Worm (Caenorhabditis elegans): ENCODE data around the gene cut-3.

The cut-3 gene

ce11 chrII:8438791-8439287 lies 7.8 kb downstream of the cut-3 start, which contains the start of gene lips-10:
lips-10 (plus strand) TSS chrII:8439168.
- TF ChIP-seq lsy-12 (tag; optimal IDR thresholded peaks at IDR 0.05) (no peak), nhr-23 (tag; optimal IDR thresholded peaks at IDR 0.05) (peak; percentile 21), skn-1 (tag; optimal IDR thresholded peaks at IDR 0.05) (no peak), nhr-25 (tag; optimal IDR thresholded peaks at IDR 0.05) (peak; percentile 80)

DNA sequence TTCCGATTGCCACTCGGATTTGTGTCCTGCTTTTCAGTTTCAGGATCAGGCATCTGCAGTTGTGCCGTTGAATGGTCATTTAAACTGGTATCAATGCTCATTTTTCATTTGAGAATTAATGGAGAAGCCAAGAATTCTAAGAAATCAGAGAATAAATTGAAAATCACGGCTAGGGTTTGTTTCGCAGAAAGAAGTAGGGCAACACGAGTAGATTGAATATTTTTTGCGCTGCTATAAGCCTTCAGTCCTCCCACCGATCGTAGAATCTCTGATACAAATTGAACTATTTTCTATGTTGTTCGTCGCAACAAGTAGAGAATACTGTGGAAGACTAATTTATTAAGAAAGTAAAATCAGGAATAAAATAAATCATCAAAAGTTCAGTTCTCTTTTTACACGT lies 9.6 kb downstream of the cut-3 start, which contains the start of gene acp-3:
acp-3 (minus strand) TSS at position 101 of the 400 bp plus-strand sequence.
- TF ChIP-seq fos-1 (tag; optimal IDR thresholded peaks at IDR 0.05) (no peak), sea-2 (GFP tag; optimal IDR thresholded peaks at IDR 0.05) (no peak), ama-1 (optimal IDR thresholded peaks at IDR 0.05) (no peak), elt-1 (tag; optimal IDR thresholded peaks at IDR 0.05) (no peak), eor-1 (tag; optimal IDR thresholded peaks at IDR 0.05) (no peak), mdl-1 (tag; optimal IDR thresholded peaks at IDR 0.05) (no peak), ceh-9 (tag; optimal IDR thresholded peaks at IDR 0.05) (no peak), nhr-28 (tag; optimal IDR thresholded peaks at IDR 0.05) (no peak), unc-62 (GFP tag; optimal IDR thresholded peaks at IDR 0.05) (no peak), lin-15B (tag; optimal IDR thresholded peaks at IDR 0.05) (no peak), ceh-16 (tag; optimal IDR thresholded peaks at IDR 0.05) (no peak), lsy-12 (tag; optimal IDR thresholded peaks at IDR 0.05) (no peak), ceh-28 (tag; optimal IDR thresholded peaks at IDR 0.05) (no peak), nhr-11 (tag; optimal IDR thresholded peaks at IDR 0.05) (no peak), nhr-67 (tag; optimal IDR thresholded peaks at IDR 0.05) (no peak), nhr-77 (tag; optimal IDR thresholded peaks at IDR 0.05) (no peak), skn-1 (tag; optimal IDR thresholded peaks at IDR 0.05) (no peak), egl-5 (tag; optimal IDR thresholded peaks at IDR 0.05) (no peak), daf-12 (tag; optimal IDR thresholded peaks at IDR 0.05) (no peak)

DNA sequence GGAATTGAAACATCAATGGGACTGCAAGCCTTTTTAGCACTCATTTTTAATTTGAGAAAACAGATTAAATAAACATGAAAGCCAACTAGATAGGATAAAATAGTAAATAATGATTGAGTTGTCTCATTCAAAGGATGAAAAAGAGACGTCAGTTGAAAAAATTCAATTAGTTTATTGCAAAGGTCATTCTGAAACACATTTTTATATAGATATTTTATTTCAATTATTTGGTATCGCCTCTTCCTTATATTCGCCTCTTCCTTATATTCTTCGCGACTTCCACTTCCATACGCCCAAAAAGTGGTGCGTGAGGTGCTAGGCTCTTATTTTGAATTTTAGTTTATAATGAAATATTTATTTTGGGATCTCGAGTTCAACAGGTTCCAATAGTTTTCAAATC lies 11.6 kb downstream of the cut-3 start, which contains the start of gene acp-4:
acp-4 (minus strand) TSS at position 101 of the 400 bp plus-strand sequence.
- TF ChIP-seq ceh-16 (tag; optimal IDR thresholded peaks at IDR 0.05) (no peak), hmg-11 (tag; optimal IDR thresholded peaks at IDR 0.05) (no peak), nhr-67 (tag; optimal IDR thresholded peaks at IDR 0.05) (no peak), tbx-2 (tag; optimal IDR thresholded peaks at IDR 0.05) (no peak), ceh-82 (tag; optimal IDR thresholded peaks at IDR 0.05) (no peak), mdl-1 (tag; optimal IDR thresholded peaks at IDR 0.05) (no peak), ceh-28 (tag; optimal IDR thresholded peaks at IDR 0.05) (no peak), pqm-1 (tag; optimal IDR thresholded peaks at IDR 0.05) (no peak), ztf-11 (tag; optimal IDR thresholded peaks at IDR 0.05) (no peak)

- no peak for TF ChIP-seq nhr-237 (tag; optimal IDR thresholded peaks at IDR 0.05)
- no peak for TF ChIP-seq nhr-11 (tag; optimal IDR thresholded peaks at IDR 0.05)
- no peak for TF ChIP-seq tbx-2 (tag; optimal IDR thresholded peaks at IDR 0.05)
- no peak for TF ChIP-seq fkh-2 (tag; optimal IDR thresholded peaks at IDR 0.05)
- TF ChIP-seq mml-1 (tag; optimal IDR thresholded peaks at IDR 0.05), result no peak
- TF ChIP-seq elt-1 (tag; optimal IDR thresholded peaks at IDR 0.05), result no peak
- no peak for TF ChIP-seq lsy-12 (tag; optimal IDR thresholded peaks at IDR 0.05)
- no peak for TF ChIP-seq nhr-23 (tag; optimal IDR thresholded peaks at IDR 0.05)
- TF ChIP-seq unc-39 (tag; optimal IDR thresholded peaks at IDR 0.05), result no peak
- no peak for TF ChIP-seq sea-2 (GFP tag; optimal IDR thresholded peaks at IDR 0.05)
- TF ChIP-seq ZK546.5 (tag; optimal IDR thresholded peaks at IDR 0.05), result no peak
- TF ChIP-seq hmg-11 (tag; optimal IDR thresholded peaks at IDR 0.05), result no peak
- TF ChIP-seq nfya-1 (tag; optimal IDR thresholded peaks at IDR 0.05; ENCODE audit: insufficient read depth), result no peak
These were observed 14.7 kb downstream of the cut-3 start, which contains the start of gene acp-2 for ce11 chrII:8431954-8432353. acp-2 (minus strand) TSS chrII:8432054.

DNA sequence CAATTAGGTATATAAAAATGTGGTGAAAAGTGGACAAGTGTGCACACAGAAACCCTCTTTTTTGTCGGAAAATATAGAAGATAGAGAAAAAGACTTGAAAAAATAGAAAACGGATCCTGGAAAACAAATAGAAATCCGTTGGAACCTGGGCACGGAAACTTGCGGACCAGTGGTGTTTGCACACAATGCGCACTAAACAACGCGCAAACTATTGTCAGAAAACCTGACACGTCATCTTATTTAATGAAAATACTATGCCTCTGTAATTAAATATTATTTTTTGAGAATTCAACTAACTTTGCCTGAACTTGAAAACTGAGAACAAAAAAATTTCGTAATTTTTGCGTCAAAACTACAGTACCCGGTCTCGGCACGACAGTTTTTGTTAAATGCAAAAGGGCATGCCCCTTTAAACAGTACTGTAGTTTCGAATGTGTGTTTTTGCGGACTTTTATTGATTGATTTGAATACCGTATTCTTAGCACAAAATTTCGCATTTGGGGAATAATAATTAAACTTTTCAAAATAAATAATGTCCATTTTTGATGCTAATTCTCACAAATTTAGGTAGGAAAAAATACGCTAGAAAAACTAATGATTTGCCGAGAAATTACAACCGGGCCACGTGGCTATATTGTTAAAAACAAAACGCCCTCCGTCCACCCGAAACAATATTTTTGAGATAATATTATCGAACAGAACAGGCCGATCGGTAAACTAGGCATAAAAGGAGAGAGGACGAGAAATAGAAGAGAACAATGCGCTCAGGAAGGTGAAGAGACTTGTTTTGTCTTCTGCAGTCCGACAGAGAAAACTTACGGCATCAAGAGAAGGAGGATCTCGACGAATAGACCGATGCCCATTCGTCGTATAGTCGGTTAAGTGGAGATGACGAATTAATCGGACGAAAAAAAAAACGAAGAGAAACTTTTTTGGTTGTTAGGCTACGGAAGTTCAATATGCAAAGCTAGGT lies 17.4 kb downstream of the cut-3 start:
- TF ChIP-seq nhr-25 (tag; optimal IDR thresholded peaks at IDR 0.05), result peak; percentile 39
- TF ChIP-seq nfya-1 (tag; optimal IDR thresholded peaks at IDR 0.05; ENCODE audit: insufficient read depth), result peak; percentile 32
- TF ChIP-seq unc-39 (tag; optimal IDR thresholded peaks at IDR 0.05), result no peak
- TF ChIP-seq zag-1 (tag; optimal IDR thresholded peaks at IDR 0.05), result no peak
- peak; percentile 38 for TF ChIP-seq pha-4 (tag; optimal IDR thresholded peaks at IDR 0.05)
- no peak for TF ChIP-seq jun-1 (tag; optimal IDR thresholded peaks at IDR 0.05)
- TF ChIP-seq nhr-23 (tag; optimal IDR thresholded peaks at IDR 0.05), result peak; percentile 53
